Fruit fly (Drosophila melanogaster) whole organism, embryonic: ENCODE results near the gene HP1b.

Experiments used
- ATbp ChIP-seq: fragments of 200-800 bp; sonication (Bioruptor generic); optimal IDR thresholded peaks from 2 replicates; lab custom pipeline; 2017; ENCODE audit warnings: missing biosample characterization, mild to moderate bottlenecking, missing genetic modification characterization, missing genetic modification reagents
- Bgb ChIP-seq: fragments of 200-800 bp; sonication (Bioruptor generic); IDR thresholded peaks from 2 replicates; pipeline ENCODE4 v1.3.6; 2022; ENCODE audit warnings: missing biosample characterization, missing genetic modification characterization; ENCODE audit not compliant: partially characterized antibody
- CG12236 ChIP-seq: fragments of 200-800 bp; sonication (Bioruptor generic); optimal IDR thresholded peaks from 2 replicates; lab custom pipeline; 2016; ENCODE audit warnings: missing biosample characterization, missing genetic modification characterization
- CG12744 ChIP-seq: fragments of 200-800 bp; sonication (Bioruptor generic); optimal IDR thresholded peaks from 2 replicates; lab custom pipeline; 2016; ENCODE audit warnings: missing biosample characterization, missing genetic modification characterization
- CG13287 ChIP-seq: fragments of 200-800 bp; sonication (Bioruptor generic); IDR thresholded peaks from 2 replicates; pipeline ENCODE4 v1.3.6; 2022; ENCODE audit warnings: missing biosample characterization, missing genetic modification characterization; ENCODE audit not compliant: partially characterized antibody
- CG13296 ChIP-seq: fragments of 200-800 bp; sonication (Bioruptor generic); optimal IDR thresholded peaks from 3 replicates; lab custom pipeline; 2018; ENCODE audit warnings: missing biosample characterization, mild to moderate bottlenecking, missing genetic modification characterization
- CG14860 ChIP-seq: fragments of 200-800 bp; sonication (Bioruptor generic); IDR thresholded peaks from 3 replicates; pipeline ENCODE4 v1.3.6; 2022; ENCODE audit warnings: missing biosample characterization, missing genetic modification characterization; ENCODE audit not compliant: partially characterized antibody
- CG15514 ChIP-seq: fragments of 200-800 bp; sonication (Bioruptor generic); optimal IDR thresholded peaks from 3 replicates; lab custom pipeline; 2017; ENCODE audit warnings: missing biosample characterization, missing genetic modification characterization, mild to moderate bottlenecking, moderate library complexity, missing genetic modification reagents
- CG2129 ChIP-seq: fragments of 200-800 bp; sonication (Bioruptor generic); IDR thresholded peaks from 2 replicates; pipeline ENCODE4 v1.3.6; 2022; ENCODE audit warnings: missing biosample characterization, missing genetic modification characterization; ENCODE audit not compliant: partially characterized antibody
- CG2712 ChIP-seq: fragments of 200-800 bp; optimal IDR thresholded peaks from 3 replicates; lab custom pipeline; 2019; ENCODE audit warnings: missing biosample characterization, mild to moderate bottlenecking, missing genetic modification characterization, moderate library complexity
- CG30020 ChIP-seq: fragments of 200-800 bp; optimal IDR thresholded peaks from 2 replicates; lab custom pipeline; 2019; ENCODE audit warnings: missing biosample characterization, mild to moderate bottlenecking, missing genetic modification characterization, moderate library complexity
- CG34224 ChIP-seq: fragments of 200-800 bp; sonication (Bioruptor generic); IDR thresholded peaks from 3 replicates; pipeline ENCODE4 v1.3.6; 2022; ENCODE audit warnings: missing biosample characterization, missing genetic modification characterization; ENCODE audit not compliant: partially characterized antibody
- CG6791 ChIP-seq: fragments of 200-800 bp; sonication (Bioruptor generic); IDR thresholded peaks from 3 replicates; pipeline ENCODE4 v1.3.6; 2022; ENCODE audit warnings: missing biosample characterization, missing genetic modification characterization; ENCODE audit not compliant: partially characterized antibody
- CG7928 ChIP-seq: fragments of 200-800 bp; sonication (Bioruptor generic); optimal IDR thresholded peaks from 2 replicates; lab custom pipeline; 2017; ENCODE audit warnings: missing biosample characterization, mild to moderate bottlenecking, missing genetic modification characterization
- CG7963 ChIP-seq: fragments of 200-800 bp; sonication (Bioruptor generic); IDR thresholded peaks from 3 replicates; pipeline ENCODE4 v1.3.6; 2022; ENCODE audit warnings: missing biosample characterization, missing genetic modification characterization; ENCODE audit not compliant: partially characterized antibody
- Dll ChIP-seq: fragments of 200-800 bp; sonication (Bioruptor generic); IDR thresholded peaks from 4 replicates; pipeline ENCODE4 v1.3.6; 2022; ENCODE audit warnings: missing biosample characterization, missing genetic modification characterization; ENCODE audit not compliant: partially characterized antibody
- Doc2 ChIP-seq: fragments of 200-800 bp; sonication (Bioruptor generic); IDR thresholded peaks from 2 replicates; pipeline ENCODE4 v1.3.6; 2022; ENCODE audit warnings: missing biosample characterization, missing genetic modification characterization
- Doc3 ChIP-seq: fragments of 200-800 bp; sonication (Bioruptor generic); IDR thresholded peaks from 3 replicates; pipeline ENCODE4 v1.3.6; 2022; ENCODE audit warnings: missing biosample characterization, missing genetic modification characterization; ENCODE audit not compliant: partially characterized antibody
- Dref ChIP-seq: fragments of 200-800 bp; sonication (Bioruptor generic); IDR thresholded peaks from 2 replicates; pipeline ENCODE4 v1.3.6; 2022; ENCODE audit warnings: missing biosample characterization, missing genetic modification characterization
- HLH54F ChIP-seq: fragments of 200-800 bp; sonication (Bioruptor generic); optimal IDR thresholded peaks from 3 replicates; lab custom pipeline; 2016; ENCODE audit warnings: missing biosample characterization, missing genetic modification characterization
- MESR4 ChIP-seq: fragments of 200-800 bp; sonication (Bioruptor generic); optimal IDR thresholded peaks from 2 replicates; lab custom pipeline; 2018; ENCODE audit warnings: missing biosample characterization, mild to moderate bottlenecking, missing genetic modification characterization, moderate library complexity
- Med ChIP-seq: fragments of 200-800 bp; sonication (Bioruptor generic); peaks from one replicate; lab custom pipeline; 2016; ENCODE audit warnings: missing biosample characterization, missing genetic modification characterization, mild to moderate bottlenecking, inconsistent platforms, moderate library complexity
- Myb ChIP-seq: fragments of 200-800 bp; sonication (Bioruptor generic); optimal IDR thresholded peaks from 2 replicates; lab custom pipeline; 2016; ENCODE audit warnings: missing biosample characterization, missing genetic modification characterization
- NC2α ChIP-seq: fragments of 200-800 bp; sonication (Bioruptor generic); optimal IDR thresholded peaks from 2 replicates; lab custom pipeline; 2016; ENCODE audit warnings: missing biosample characterization, missing genetic modification characterization
- Optix ChIP-seq: fragments of 200-800 bp; sonication (Bioruptor generic); IDR thresholded peaks from 3 replicates; pipeline ENCODE4 v1.3.6; 2022; ENCODE audit warnings: missing biosample characterization, missing genetic modification characterization
- Pdp1 ChIP-seq, 2 experiments: fragments of 200-800 bp; sonication (Bioruptor generic); optimal IDR thresholded peaks; 3 replicates each; lab custom pipeline; 2016; ENCODE audit warnings: missing biosample characterization in 2 of 2, missing genetic modification characterization in 2 of 2, mild to moderate bottlenecking in 1 of 2, moderate library complexity in 1 of 2
- Scr ChIP-seq: fragments of 200-800 bp; sonication (Bioruptor generic); IDR thresholded peaks from 2 replicates; pipeline ENCODE4 v1.3.6; 2022; ENCODE audit warnings: missing biosample characterization, missing genetic modification characterization; ENCODE audit not compliant: partially characterized antibody
- Sox102F ChIP-seq: fragments of 200-800 bp; sonication (Bioruptor generic); optimal IDR thresholded peaks from 2 replicates; lab custom pipeline; 2018; ENCODE audit warnings: missing biosample characterization, mild to moderate bottlenecking, missing genetic modification characterization, moderate library complexity
- Sry-δ ChIP-seq: fragments of 200-800 bp; sonication (Bioruptor generic); optimal IDR thresholded peaks from 2 replicates; lab custom pipeline; 2016; ENCODE audit warnings: missing biosample characterization, missing genetic modification characterization
- amos ChIP-seq: fragments of 200-800 bp; sonication (Bioruptor generic); IDR thresholded peaks from 2 replicates; pipeline ENCODE4 v1.3.6; 2022; ENCODE audit warnings: missing biosample characterization, missing genetic modification characterization; ENCODE audit not compliant: partially characterized antibody
- ato ChIP-seq: fragments of 200-800 bp; sonication (Bioruptor generic); IDR thresholded peaks from 2 replicates; pipeline ENCODE4 v1.3.6; 2022; ENCODE audit warnings: missing biosample characterization, missing genetic modification characterization; ENCODE audit not compliant: partially characterized antibody
- chinmo ChIP-seq: fragments of 200-800 bp; sonication (Bioruptor generic); IDR thresholded peaks from 4 replicates; pipeline ENCODE4 v1.3.6; 2022; ENCODE audit warnings: missing biosample characterization, missing genetic modification characterization; ENCODE audit not compliant: partially characterized antibody
- dm ChIP-seq: fragments of 200-800 bp; sonication (Bioruptor generic); optimal IDR thresholded peaks from 3 replicates; lab custom pipeline; 2016; ENCODE audit warnings: missing biosample characterization, missing genetic modification characterization
- gem ChIP-seq: fragments of 200-800 bp; sonication (Bioruptor generic); optimal IDR thresholded peaks from 2 replicates; lab custom pipeline; 2019; ENCODE audit warnings: missing biosample characterization, mild to moderate bottlenecking, missing genetic modification characterization, moderate library complexity
- gro ChIP-seq: fragments of 200-800 bp; sonication (Bioruptor generic); optimal IDR thresholded peaks from 2 replicates; lab custom pipeline; 2016; ENCODE audit warnings: missing biosample characterization, missing genetic modification characterization
- inv ChIP-seq: fragments of 200-800 bp; sonication (Bioruptor generic); IDR thresholded peaks from 2 replicates; pipeline ENCODE4 v1.3.6; 2022; ENCODE audit warnings: missing biosample characterization, missing genetic modification characterization; ENCODE audit not compliant: partially characterized antibody
- ken ChIP-seq: fragments of 200-800 bp; sonication (Bioruptor generic); IDR thresholded peaks from 3 replicates; pipeline ENCODE4 v1.3.6; 2022; ENCODE audit warnings: missing biosample characterization, missing genetic modification characterization
- knrl ChIP-seq: fragments of 200-800 bp; sonication (Bioruptor generic); IDR thresholded peaks from 3 replicates; pipeline ENCODE4 v1.3.6; 2022; ENCODE audit warnings: missing biosample characterization, missing genetic modification characterization; ENCODE audit not compliant: partially characterized antibody
- nom ChIP-seq: fragments of 200-800 bp; sonication (Bioruptor generic); optimal IDR thresholded peaks from 2 replicates; lab custom pipeline; 2017; ENCODE audit warnings: missing biosample characterization, missing genetic modification characterization, mild to moderate bottlenecking, moderate library complexity, missing genetic modification reagents
- pzg ChIP-seq: fragments of 200-800 bp; sonication (Bioruptor generic); optimal IDR thresholded peaks from 3 replicates; lab custom pipeline; 2018; ENCODE audit warnings: missing biosample characterization, mild to moderate bottlenecking, missing genetic modification characterization, moderate library complexity
- row ChIP-seq: fragments of 200-800 bp; sonication (Bioruptor generic); IDR thresholded peaks from 3 replicates; pipeline ENCODE4 v1.3.6; 2022; ENCODE audit warnings: missing biosample characterization, missing genetic modification characterization
- sens ChIP-seq: fragments of 200-800 bp; sonication (Bioruptor generic); peaks from one replicate; lab custom pipeline; 2016; ENCODE audit warnings: missing biosample characterization, missing genetic modification characterization
- slbo ChIP-seq: fragments of 200-800 bp; sonication (Bioruptor generic); IDR thresholded peaks from 2 replicates; pipeline ENCODE4 v1.3.6; 2022; ENCODE audit warnings: missing biosample characterization, missing genetic modification characterization
- stwl ChIP-seq: fragments of 200-800 bp; sonication (Bioruptor generic); optimal IDR thresholded peaks from 3 replicates; lab custom pipeline; 2018; ENCODE audit warnings: missing biosample characterization, mild to moderate bottlenecking, missing genetic modification characterization, moderate library complexity
- trem ChIP-seq: fragments of 200-800 bp; optimal IDR thresholded peaks from 3 replicates; lab custom pipeline; 2019; ENCODE audit warnings: missing biosample characterization, mild to moderate bottlenecking, missing genetic modification characterization, moderate library complexity
- unc-4 ChIP-seq: fragments of 200-800 bp; sonication (Bioruptor generic); IDR thresholded peaks from 2 replicates; pipeline ENCODE4 v1.3.6; 2022; ENCODE audit warnings: missing biosample characterization, missing genetic modification characterization; ENCODE audit not compliant: partially characterized antibody
- yki ChIP-seq: fragments of >200 bp; optimal IDR thresholded peaks from 3 replicates; lab custom pipeline; 2018
- zen2 ChIP-seq: fragments of 200-800 bp; sonication (Bioruptor generic); IDR thresholded peaks from 3 replicates; pipeline ENCODE4 v1.3.6; 2022; ENCODE audit warnings: missing biosample characterization, missing genetic modification characterization; ENCODE audit not compliant: partially characterized antibody

Gene HP1b

DNA sequence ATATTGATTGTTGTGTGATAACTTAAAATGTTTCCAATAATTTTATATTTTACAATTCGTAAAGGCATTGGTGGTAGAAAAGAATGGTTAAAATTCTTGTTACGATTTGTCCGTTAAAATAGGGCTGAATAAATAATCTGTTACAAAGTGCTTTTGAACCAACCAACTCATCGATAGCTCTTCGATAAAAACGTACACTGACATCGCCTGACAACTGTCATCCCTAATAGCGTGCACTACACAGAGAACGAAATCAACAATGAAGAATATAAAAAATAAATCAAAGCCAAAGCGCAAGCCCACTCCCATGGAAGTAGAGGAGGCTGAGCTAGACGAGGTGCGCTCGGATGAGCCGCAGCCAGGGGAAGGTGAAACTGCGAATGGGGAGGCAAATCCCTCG lies 4.9 kb downstream of the HP1b start, which contains the start of gene CG32708 (continued):
- peak; percentile 16 for TF ChIP-seq nom
- TF ChIP-seq row = peak; percentile 47; the same call in 2 of the 3 replicates
- TF ChIP-seq CG12744 (GFP tag; lab: Kevin White, UChicago) = no peak
- TF ChIP-seq ken (GFP tag; lab: Robert Waterston, UW) = no peak
- TF ChIP-seq CG7963 (GFP tag; lab: Robert Waterston, UW) = peak; percentile 63; the same call in 2 of the 3 replicates
- TF ChIP-seq zen2 (GFP tag; lab: Robert Waterston, UW) = peak; percentile 66; the same call in 2 of the 3 replicates
- TF ChIP-seq CG7928 = peak; percentile 85
- peak; percentile 57 for TF ChIP-seq stwl
- no peak for TF ChIP-seq CG30020
- TF ChIP-seq CG14860 (GFP tag; lab: Robert Waterston, UW) = peak; percentile 48; the same call in 2 of the 3 replicates
- peak; percentile 20 for TF ChIP-seq trem (tag; lab: Kevin White, UChicago)
- peak in 1 of 2 experiments; percentile 28 for TF ChIP-seq Pdp1 (GFP tag; optimal IDR thresholded peaks at IDR 0.05; lab: Kevin White, UChicago)
- no peak for TF ChIP-seq Optix
- no peak for TF ChIP-seq NC2α (GFP tag; lab: Kevin White, UChicago)
- TF ChIP-seq Med (GFP tag; lab: Kevin White, UChicago) = peak; percentile 70
- TF ChIP-seq amos (GFP tag; lab: Robert Waterston, UW) = peak; percentile 76
- TF ChIP-seq CG12236 = no peak
- TF ChIP-seq CG13296 = no peak
- peak; percentile 4 for TF ChIP-seq MESR4 (GFP tag; lab: Kevin White, UChicago)
- no peak for TF ChIP-seq yki
- peak; percentile 70 for TF ChIP-seq Scr (GFP tag; lab: Robert Waterston, UW)
- TF ChIP-seq HLH54F = peak; percentile 4
- TF ChIP-seq Bgb = peak; percentile 75
- peak; percentile 54 for TF ChIP-seq inv (GFP tag; lab: Robert Waterston, UW)
- peak; percentile 86 for TF ChIP-seq Sry-δ (GFP tag; lab: Kevin White, UChicago)
- peak; percentile 83 for TF ChIP-seq CG13287 (GFP tag; lab: Robert Waterston, UW)
- no peak for TF ChIP-seq Doc2 (GFP tag; lab: Robert Waterston, UW)
- peak; percentile 59 for TF ChIP-seq pzg (GFP tag; lab: Kevin White, UChicago)
- no peak for TF ChIP-seq gem
- TF ChIP-seq unc-4 (GFP tag; lab: Robert Waterston, UW) = peak; percentile 79
- TF ChIP-seq ato (GFP tag; lab: Robert Waterston, UW) = peak; percentile 48
- no peak for TF ChIP-seq ATbp
- no peak for TF ChIP-seq Sox102F (GFP tag; lab: Kevin White, UChicago)
- no peak for TF ChIP-seq dm (GFP tag; lab: Kevin White, UChicago)
- TF ChIP-seq CG15514 (GFP tag; lab: Kevin White, UChicago) = peak; percentile 81
- peak; percentile 94 for TF ChIP-seq Myb (GFP tag; lab: Kevin White, UChicago)
- TF ChIP-seq chinmo = 0 out of 4 replicates have a peak, but pooled peaks have one; percentile 77
- peak; percentile 61; the same call in 2 of the 3 replicates for TF ChIP-seq knrl (GFP tag; lab: Robert Waterston, UW)
- 0 out of 2 replicates have a peak, but pooled peaks have one; percentile 18 for TF ChIP-seq slbo (GFP tag; lab: Robert Waterston, UW)
- TF ChIP-seq Dref (GFP tag; lab: Robert Waterston, UW) = peak; percentile 85
- TF ChIP-seq CG2129 (GFP tag; lab: Robert Waterston, UW) = peak; percentile 32; the same call in 1 of the 2 replicates
- TF ChIP-seq Dll (GFP tag; lab: Robert Waterston, UW) = peak; percentile 75
- peak; percentile 74 for TF ChIP-seq CG34224 (GFP tag; lab: Robert Waterston, UW)
- TF ChIP-seq gro (GFP tag; lab: Kevin White, UChicago) = peak; percentile 16
- TF ChIP-seq CG6791 (GFP tag; lab: Robert Waterston, UW) = peak; percentile 65; the same call in 2 of the 3 replicates
- peak; percentile 80 for TF ChIP-seq sens
- peak; percentile 53; the same call in 2 of the 3 replicates for TF ChIP-seq Doc3 (GFP tag; lab: Robert Waterston, UW)
- peak; percentile 4 for TF ChIP-seq CG2712
